Fruit fly (Drosophila melanogaster): Measurements from ENCODE around the gene CG14983.

Gene CG14983

DNA sequence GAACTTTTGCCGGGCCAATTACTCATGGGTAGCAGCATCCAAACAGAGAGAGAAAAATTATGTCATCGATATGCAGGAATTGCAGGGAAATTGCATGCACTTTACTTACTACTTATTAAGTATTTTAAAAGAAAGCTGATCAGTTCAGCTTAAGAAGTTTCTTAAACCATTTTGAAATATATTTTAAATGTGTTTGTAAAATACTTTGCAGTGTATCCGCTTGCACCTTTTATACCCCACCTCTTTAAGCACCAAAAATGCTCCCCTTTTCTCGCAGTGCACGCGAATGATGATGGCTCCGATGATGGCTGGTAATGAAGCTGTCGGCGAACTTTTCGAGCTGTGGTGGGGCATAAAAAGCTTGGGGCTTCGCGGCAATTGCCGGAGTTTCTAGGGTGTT is 3.4 kb upstream of the CG14983 start, which contains the start of gene CG14984 (continued):
- TF ChIP-seq CG10274 (GFP tag; optimal IDR thresholded peaks at IDR 0.05) (peak; percentile 27), CG7556 (GFP tag; optimal IDR thresholded peaks at IDR 0.05) (peak; percentile 35), CG14667 (GFP tag; IDR thresholded peaks at IDR 0.05) (peak; percentile 35; the same call in 1 of the 2 replicates), CG18262 (tag; optimal IDR thresholded peaks at IDR 0.05) (no peak), crol (GFP tag; IDR thresholded peaks at IDR 0.05) (no peak), Dref (GFP tag; IDR thresholded peaks at IDR 0.05) (no peak), Hr51 (GFP tag; optimal IDR thresholded peaks at IDR 0.05) (peak in 1 of 2 experiments; percentile 11), oc (tag; optimal IDR thresholded peaks at IDR 0.05) (no peak), gro (GFP tag; optimal IDR thresholded peaks at IDR 0.05) (peak; percentile 74), lab (GFP tag; optimal IDR thresholded peaks at IDR 0.05) (peak; percentile 73), scrt (GFP tag; optimal IDR thresholded peaks at IDR 0.05) (peak; percentile 80), BtbVII (GFP tag; optimal IDR thresholded peaks at IDR 0.05) (peak; percentile 36), CG10366 (GFP tag; IDR thresholded peaks at IDR 0.05) (0 out of 2 replicates have a peak, but pooled peaks have one; percentile 17), Fer3 (tag; optimal IDR thresholded peaks at IDR 0.05) (peak; percentile 63), fu2 (GFP tag; optimal IDR thresholded peaks at IDR 0.05) (peak; percentile 30), pzg (GFP tag; optimal IDR thresholded peaks at IDR 0.05) (no peak), Gug (GFP tag; IDR thresholded peaks at IDR 0.05) (peak; percentile 57; the same call in 2 of the 4 replicates), CG11560 (tag; IDR thresholded peaks at IDR 0.05) (peak; percentile 50; the same call in 1 of the 3 replicates), tgo (GFP tag; IDR thresholded peaks at IDR 0.05) (peak; percentile 53; the same call in 2 of the 3 replicates), lmd (GFP tag; IDR thresholded peaks at IDR 0.05) (peak; percentile 69), CG32532 (GFP tag; IDR thresholded peaks at IDR 0.05) (peak; percentile 76), CG7839 (tag; optimal IDR thresholded peaks at IDR 0.05) (peak; percentile 31), CG2889 (GFP tag; IDR thresholded peaks at IDR 0.05) (peak; percentile 28; the same call in 1 of the 3 replicates), Drgx (GFP tag; IDR thresholded peaks at IDR 0.05) (peak; percentile 72), jigr1 (GFP tag; IDR thresholded peaks at IDR 0.05) (0 out of 3 replicates have a peak, but pooled peaks have one; percentile 18), CG8765 (GFP tag; IDR thresholded peaks at IDR 0.05) (0 out of 2 replicates have a peak, but pooled peaks have one; percentile 16), Meics (GFP tag; optimal IDR thresholded peaks at IDR 0.05) (peak; percentile 72), CG2199 (GFP tag; IDR thresholded peaks at IDR 0.05) (no peak), Dbx (GFP tag; IDR thresholded peaks at IDR 0.05) (peak; percentile 79), CG31388 (GFP tag; optimal IDR thresholded peaks at IDR 0.05) (peak; percentile 4), chinmo (GFP tag; IDR thresholded peaks at IDR 0.05; ENCODE audit: partially characterized antibody) (no peak), CG9215 (GFP tag; IDR thresholded peaks at IDR 0.05) (peak; percentile 58), CG13296 (GFP tag; optimal IDR thresholded peaks at IDR 0.05) (peak; percentile 11), Hsf (GFP tag; optimal IDR thresholded peaks at IDR 0.05) (peak; percentile 13), Max (GFP tag; optimal IDR thresholded peaks at IDR 0.05) (peak; percentile 39), CG6813 (GFP tag; optimal IDR thresholded peaks at IDR 0.05) (peak; percentile 34), Ravus (GFP tag; IDR thresholded peaks at IDR 0.05) (peak; percentile 36; the same call in 1 of the 2 replicates), bcd (GFP tag; optimal IDR thresholded peaks at IDR 0.05) (peak; percentile 62), danr (GFP tag; IDR thresholded peaks at IDR 0.05) (no peak), CG14710 (tag; optimal IDR thresholded peaks at IDR 0.05) (no peak), CG17612 (GFP tag; IDR thresholded peaks at IDR 0.05) (no peak), phol (tag; optimal IDR thresholded peaks at IDR 0.05) (peak; percentile 30), CG4820 (GFP tag; optimal IDR thresholded peaks at IDR 0.05) (peak; percentile 19), E2f1 (GFP tag; IDR thresholded peaks at IDR 0.05) (0 out of 2 replicates have a peak, but pooled peaks have one; percentile 31), cwo (GFP tag; optimal IDR thresholded peaks at IDR 0.05) (peak; percentile 63), ems (GFP tag; optimal IDR thresholded peaks at IDR 0.05) (peak; percentile 57), CG6683 (GFP tag; optimal IDR thresholded peaks at IDR 0.05) (no peak), Fer1 (GFP tag; optimal IDR thresholded peaks at IDR 0.05) (peak; percentile 63), lov (optimal IDR thresholded peaks at IDR 0.05) (no peak), lov (GFP tag; IDR thresholded peaks at IDR 0.05) (no peak), chif (GFP tag; optimal IDR thresholded peaks at IDR 0.05) (peak in 1 of 2 experiments; percentile 42)
